Worm (Caenorhabditis elegans) whole organism, young adult: ENCODE results near the gene pgp-8.

Experiments used
- B0035.1 ChIP-seq: sonication (generic microtip); optimal IDR thresholded peaks from 2 replicates; lab custom pipeline; 2016; ENCODE audit warnings: missing genetic modification characterization, mild to moderate bottlenecking, missing compliant biosample characterization, missing genotype, missing genetic modification reagents
- D2030.7 ChIP-seq: fragments of 200-800 bp; sonication (Bioruptor generic); IDR thresholded peaks from 2 replicates; pipeline ENCODE4 v1.3.6; 2022; ENCODE audit warnings: missing genetic modification reagents, missing genetic modification characterization, missing compliant biosample characterization
- F22D6.2 ChIP-seq: sonication (generic microtip); optimal IDR thresholded peaks from 2 replicates; lab custom pipeline; 2016; ENCODE audit warnings: mild to moderate bottlenecking, missing genetic modification characterization, missing compliant biosample characterization
- F23B12.7 ChIP-seq: sonication (generic microtip); optimal IDR thresholded peaks from 2 replicates; lab custom pipeline; 2017; ENCODE audit warnings: missing genetic modification characterization, mild to moderate bottlenecking, missing compliant biosample characterization, antibody characterized with exemption, moderate library complexity; ENCODE audit not compliant: insufficient read depth
- F37B4.10 ChIP-seq: fragments of 200-800 bp; sonication (Bioruptor generic); IDR thresholded peaks from 2 replicates; pipeline ENCODE4 v1.3.6; 2022; ENCODE audit warnings: missing genetic modification characterization, missing compliant biosample characterization
- F39B2.1 ChIP-seq: fragments of 200-800 bp; sonication (Bioruptor generic); IDR thresholded peaks from 2 replicates; pipeline ENCODE4 v1.3.6; 2022; ENCODE audit warnings: missing genetic modification reagents, missing genetic modification characterization, missing compliant biosample characterization
- F49E8.2 ChIP-seq: sonication (generic microtip); optimal IDR thresholded peaks from 3 replicates; lab custom pipeline; 2017; ENCODE audit warnings: missing genetic modification characterization, mild to moderate bottlenecking, missing compliant biosample characterization, antibody characterized with exemption, moderate library complexity; ENCODE audit not compliant: insufficient read depth
- K11D2.4 ChIP-seq: fragments of 200-800 bp; sonication (Bioruptor generic); IDR thresholded peaks from 2 replicates; pipeline ENCODE4 v1.3.6; 2022; ENCODE audit warnings: missing genetic modification reagents, missing genetic modification characterization, missing compliant biosample characterization
- K12H6.12 ChIP-seq: fragments of 200-800 bp; sonication (Bioruptor generic); optimal IDR thresholded peaks from 2 replicates; lab custom pipeline; 2018; ENCODE audit warnings: mild to moderate bottlenecking, missing genetic modification characterization, missing compliant biosample characterization
- Y53F4B.3 ChIP-seq: fragments of 200-800 bp; sonication (Bioruptor generic); IDR thresholded peaks from 2 replicates; pipeline ENCODE4 v1.3.6; 2022; ENCODE audit warnings: missing genetic modification reagents, missing genetic modification characterization, missing compliant biosample characterization
- Y53G8AR.9 ChIP-seq: fragments of 200-800 bp; sonication (Bioruptor generic); conservative IDR thresholded peaks from 2 replicates; pipeline ENCODE4 v1.3.6; 2022; ENCODE audit warnings: missing genetic modification reagents, missing genetic modification characterization, missing compliant biosample characterization
- Y79H2A.3 ChIP-seq: fragments of 200-800 bp; sonication (Bioruptor generic); conservative IDR thresholded peaks from 2 replicates; pipeline ENCODE4 v1.3.6; 2022; ENCODE audit warnings: missing genetic modification reagents, missing genetic modification characterization, missing compliant biosample characterization
- ZK185.1 ChIP-seq: sonication (generic microtip); optimal IDR thresholded peaks from 2 replicates; lab custom pipeline; 2016; ENCODE audit warnings: mild to moderate bottlenecking, missing genetic modification characterization, missing compliant biosample characterization; ENCODE audit not compliant: poor library complexity, severe bottlenecking
- akir-1 ChIP-seq: fragments of 200-800 bp; sonication (Bioruptor generic); optimal IDR thresholded peaks from 2 replicates; lab custom pipeline; 2018; ENCODE audit warnings: mild to moderate bottlenecking, missing genetic modification characterization, moderate library complexity, missing compliant biosample characterization
- bed-1 ChIP-seq: fragments of 200-800 bp; sonication (Bioruptor generic); IDR thresholded peaks from 2 replicates; pipeline ENCODE4 v1.3.6; 2022; ENCODE audit warnings: missing genetic modification reagents, missing genetic modification characterization, missing compliant biosample characterization
- ccch-3 ChIP-seq: fragments of 200-800 bp; sonication (Bioruptor generic); optimal IDR thresholded peaks from 2 replicates; lab custom pipeline; 2018; ENCODE audit warnings: mild to moderate bottlenecking, missing genetic modification characterization, missing compliant biosample characterization
- cebp-2 ChIP-seq: fragments of 200-800 bp; sonication (Bioruptor generic); IDR thresholded peaks from 2 replicates; pipeline ENCODE4 v1.3.6; 2022; ENCODE audit warnings: missing genetic modification characterization, missing compliant biosample characterization
- ceh-79 ChIP-seq: sonication (generic microtip); optimal IDR thresholded peaks from 2 replicates; lab custom pipeline; 2017; ENCODE audit warnings: mild to moderate bottlenecking, missing genetic modification characterization, missing compliant biosample characterization
- dpff-1 ChIP-seq: sonication (generic microtip); optimal IDR thresholded peaks from 2 replicates; lab custom pipeline; 2017; ENCODE audit warnings: mild to moderate bottlenecking, missing genetic modification characterization, missing compliant biosample characterization
- dpl-1 ChIP-seq: fragments of 150-350 bp; optimal IDR thresholded peaks from 2 replicates; lab custom pipeline; 2014; ENCODE audit warnings: missing biosample characterization, missing genetic modification reagents, missing genetic modification characterization
- egl-44 ChIP-seq: fragments of 200-800 bp; sonication (Bioruptor generic); IDR thresholded peaks from 2 replicates; pipeline ENCODE4 v1.3.6; 2022; ENCODE audit warnings: missing genetic modification reagents, missing genetic modification characterization, missing compliant biosample characterization
- egrh-3 ChIP-seq: fragments of 200-800 bp; sonication (Bioruptor generic); IDR thresholded peaks from 2 replicates; pipeline ENCODE4 v1.3.6; 2022; ENCODE audit warnings: missing genetic modification reagents, missing genetic modification characterization, missing compliant biosample characterization
- ekl-4 ChIP-seq: fragments of 200-800 bp; sonication (Bioruptor generic); IDR thresholded peaks from 2 replicates; pipeline ENCODE4 v1.3.6; 2022; ENCODE audit warnings: missing genetic modification reagents, missing genetic modification characterization, missing compliant biosample characterization
- hlh-12 ChIP-seq: sonication (generic microtip); optimal IDR thresholded peaks from 2 replicates; lab custom pipeline; 2016; ENCODE audit warnings: missing genetic modification characterization, missing compliant biosample characterization
- hlh-26 ChIP-seq: fragments of 200-800 bp; sonication (Bioruptor generic); conservative IDR thresholded peaks from 2 replicates; pipeline ENCODE4 v1.3.6; 2022; ENCODE audit warnings: missing genetic modification reagents, missing genetic modification characterization, missing compliant biosample characterization
- lin-35 ChIP-seq, 3 experiments: fragments of 150-350 bp in 2 of 3; sonication (generic microtip) in 1 of 3; optimal IDR thresholded peaks; 2 replicates each; lab custom pipeline; 2014 to 2018; ENCODE audit warnings: missing biosample characterization in 3 of 3, missing genetic modification characterization in 3 of 3, missing genetic modification reagents in 3 of 3
- lin-40 ChIP-seq: sonication (generic microtip); optimal IDR thresholded peaks from 2 replicates; lab custom pipeline; 2016; ENCODE audit warnings: missing genetic modification characterization, mild to moderate bottlenecking, missing compliant biosample characterization, missing genotype, missing genetic modification reagents
- madf-6 ChIP-seq: fragments of 200-800 bp; sonication (Bioruptor generic); IDR thresholded peaks from 2 replicates; pipeline ENCODE4 v1.3.6; 2022; ENCODE audit warnings: missing genetic modification reagents, missing genetic modification characterization, missing compliant biosample characterization
- mcd-1 ChIP-seq: fragments of 200-800 bp; sonication (Bioruptor generic); IDR thresholded peaks from 2 replicates; pipeline ENCODE4 v1.3.6; 2022; ENCODE audit warnings: missing genetic modification reagents, missing genetic modification characterization, missing compliant biosample characterization
- mes-4 ChIP-seq: sonication (generic microtip); optimal IDR thresholded peaks from 2 replicates; lab custom pipeline; 2016; ENCODE audit warnings: missing genotype, missing genetic modification characterization, missing compliant biosample characterization
- nfya-1 ChIP-seq: sonication (generic microtip); optimal IDR thresholded peaks from 2 replicates; lab custom pipeline; 2017; ENCODE audit warnings: antibody characterized with exemption, missing compliant biosample characterization, missing genetic modification characterization, borderline replicate concordance; ENCODE audit not compliant: insufficient read depth
- nhr-179 ChIP-seq: sonication (generic microtip); optimal IDR thresholded peaks from 2 replicates; lab custom pipeline; 2016; ENCODE audit warnings: mild to moderate bottlenecking, missing genetic modification characterization, missing compliant biosample characterization
- repo-1 ChIP-seq: sonication (generic microtip); optimal IDR thresholded peaks from 2 replicates; lab custom pipeline; 2017; ENCODE audit warnings: mild to moderate bottlenecking, missing genetic modification characterization, missing compliant biosample characterization
- snpc-1.3 ChIP-seq: sonication (generic microtip); optimal IDR thresholded peaks from 2 replicates; lab custom pipeline; 2017; ENCODE audit warnings: missing genetic modification characterization, mild to moderate bottlenecking, missing compliant biosample characterization, antibody characterized with exemption, moderate library complexity, missing genotype, missing genetic modification reagents; ENCODE audit not compliant: insufficient read depth
- tbx-9 ChIP-seq: sonication (generic microtip); optimal IDR thresholded peaks from 2 replicates; lab custom pipeline; 2016; ENCODE audit warnings: borderline replicate concordance, missing genetic modification characterization, inconsistent platforms, missing compliant biosample characterization
- unc-62 ChIP-seq: fragments of 150-350 bp; optimal IDR thresholded peaks from 2 replicates; lab custom pipeline; 2014; ENCODE audit warnings: missing biosample characterization, missing genetic modification reagents, missing genetic modification characterization
- zim-3 ChIP-seq: sonication (generic microtip); optimal IDR thresholded peaks from 2 replicates; lab custom pipeline; 2017; ENCODE audit warnings: mild to moderate bottlenecking, missing genetic modification characterization, moderate library complexity, missing compliant biosample characterization
- ztf-22 ChIP-seq: fragments of 200-800 bp; sonication (Bioruptor generic); optimal IDR thresholded peaks from 2 replicates; lab custom pipeline; 2018; ENCODE audit warnings: mild to moderate bottlenecking, missing genetic modification characterization, moderate library complexity, missing compliant biosample characterization
- ztf-3 ChIP-seq: fragments of 200-800 bp; sonication (Bioruptor generic); optimal IDR thresholded peaks from 2 replicates; lab custom pipeline; 2018; ENCODE audit warnings: mild to moderate bottlenecking, missing genetic modification characterization, missing compliant biosample characterization

Gene pgp-8

ce11 chrX:10890456-10890855 lies 26.2 kb upstream of the pgp-8 start, which contains the start of gene F47B10.5:
Gene F47B10.5 (minus strand): TSS chrX:10890556.
- TF ChIP-seq snpc-1.3 (tag; lab: Kevin White, UChicago) (no peak), mes-4 (tag; lab: Kevin White, UChicago) (no peak), Y79H2A.3 (GFP tag; lab: Robert Waterston, UW) (no peak), akir-1 (GFP tag; lab: Kevin White, UChicago) (no peak)

- TF ChIP-seq ztf-3 (GFP tag; lab: Kevin White, UChicago): no peak
- no peak for TF ChIP-seq ceh-79
- no peak for TF ChIP-seq ccch-3
- TF ChIP-seq dpff-1 (tag; lab: Kevin White, UChicago): no peak
- no peak for TF ChIP-seq K11D2.4
Measured at ce11 chrX:10888201-10888600, 24.0 kb upstream of the pgp-8 start, which contains the start of gene F47B10.6. Gene F47B10.6 (plus strand): TSS chrX:10888501.

ce11 chrX:10885872-10886271 lies 21.6 kb upstream of the pgp-8 start, which contains the start of gene T21E8.5:
Gene T21E8.5 (plus strand): TSS chrX:10886172.
- no peak for TF ChIP-seq tbx-9 (tag; lab: Kevin White, UChicago)
- no peak for TF ChIP-seq F49E8.2 (tag; lab: Kevin White, UChicago)
- TF ChIP-seq bed-1 (GFP tag; lab: Robert Waterston, UW): no peak
- no peak for TF ChIP-seq ZK185.1 (tag; lab: Kevin White, UChicago)
- TF ChIP-seq, all 124 proteins: peak for 0

ce11 chrX:10883203-10883602 lies 19.0 kb upstream of the pgp-8 start, which contains the start of gene T21E8.7:
Gene T21E8.7 (plus strand): TSS chrX:10883503.
- TF ChIP-seq K12H6.12 (tag; lab: Kevin White, UChicago): no peak
- no peak for TF ChIP-seq D2030.7 (GFP tag; lab: Robert Waterston, UW)
- no peak for TF ChIP-seq repo-1 (tag; lab: Kevin White, UChicago)
- no peak for TF ChIP-seq egl-44 (GFP tag; lab: Robert Waterston, UW)
- TF ChIP-seq unc-62: no peak
- no peak for TF ChIP-seq hlh-26 (GFP tag; lab: Robert Waterston, UW)
- no peak for TF ChIP-seq Y53G8AR.9
- no peak for TF ChIP-seq hlh-12
- no peak for TF ChIP-seq mcd-1 (GFP tag; lab: Robert Waterston, UW)
- no peak for TF ChIP-seq nfya-1 (tag; lab: Kevin White, UChicago)
- no peak for TF ChIP-seq nhr-179 (tag; lab: Kevin White, UChicago)
- no peak for TF ChIP-seq F23B12.7
- TF ChIP-seq F39B2.1 (GFP tag; lab: Robert Waterston, UW): no peak

- TF ChIP-seq B0035.1 (tag; lab: Kevin White, UChicago) (no peak), Y53F4B.3 (GFP tag; lab: Robert Waterston, UW) (no peak), F37B4.10 (GFP tag; lab: Robert Waterston, UW) (no peak), ztf-22 (no peak), ekl-4 (GFP tag; lab: Robert Waterston, UW) (no peak), snpc-1.3 (tag; lab: Kevin White, UChicago) (no peak), D2030.7 (GFP tag; lab: Robert Waterston, UW) (no peak), lin-40 (tag; lab: Kevin White, UChicago) (no peak), ceh-79 (no peak), egrh-3 (GFP tag; lab: Robert Waterston, UW) (no peak), lin-35 (GFP tag; optimal IDR thresholded peaks at IDR 0.05; lab: Kevin White, UChicago) (no peak), Y79H2A.3 (GFP tag; lab: Robert Waterston, UW) (no peak), dpl-1 (GFP tag; lab: Kevin White, UChicago) (no peak), cebp-2 (GFP tag; lab: Robert Waterston, UW) (no peak), madf-6 (no peak), F22D6.2 (tag; lab: Kevin White, UChicago) (no peak), zim-3 (no peak)
Measured at ce11 chrX:10881984-10882383, 17.8 kb upstream of the pgp-8 start, which contains the start of gene T21E8.6. Gene T21E8.6 (plus strand): TSS chrX:10882284.
